Fruit fly (Drosophila melanogaster) whole organism, prepupa: ENCODE measurements around the gene CG14930.

Experiments used
- OdsH ChIP-seq: fragments of 200-800 bp; sonication (Bioruptor generic); optimal IDR thresholded peaks from 3 replicates; lab custom pipeline; 2016; ENCODE audit warnings: missing biosample characterization, missing genetic modification characterization
- net ChIP-seq: fragments of 200-800 bp; sonication (Bioruptor generic); optimal IDR thresholded peaks from 3 replicates; lab custom pipeline; 2016; ENCODE audit warnings: missing biosample characterization, missing genetic modification characterization
- ss ChIP-seq, 2 experiments: fragments of 200-800 bp; sonication (Bioruptor generic); optimal IDR thresholded peaks; 2 replicates in 1 of 2; 3 replicates in 1 of 2; lab custom pipeline; 2017 to 2018; ENCODE audit warnings: mild to moderate bottlenecking in 2 of 2, missing biosample characterization in 2 of 2, missing genetic modification characterization in 2 of 2, moderate library complexity in 1 of 2

- TF ChIP-seq net (GFP tag; lab: Kevin White, UChicago) = no peak
- no peak for TF ChIP-seq OdsH
- TF ChIP-seq ss (GFP tag; optimal IDR thresholded peaks at IDR 0.05; lab: Kevin White, UChicago) = no peak
These were observed 36.7 kb downstream of the CG14930 start, which contains the start of the genes CG43355 and sala for dm6 chr2L:11484407-11484806.
